Worm (Caenorhabditis elegans): ENCODE data around the gene T23B7.2.
A peak's percentile ranks its signal among the peaks of the same experiment; 100 is the strongest.

The T23B7.2 gene

ce11 chrII:4818780-4819179, 23.3 kb downstream of the T23B7.2 start:
- TF ChIP-seq unc-62 (GFP tag; optimal IDR thresholded peaks at IDR 0.05 in 1 of 2) (peak in 1 of 2 experiments; percentile 94), unc-62 (tag; optimal IDR thresholded peaks at IDR 0.05) (no peak), nhr-28 (tag; optimal IDR thresholded peaks at IDR 0.05) (no peak)

ce11 chrII:4815356-4815755, 26.7 kb downstream of the T23B7.2 start:
- TF ChIP-seq unc-62 (GFP tag; optimal IDR thresholded peaks at IDR 0.05 in 1 of 2), result no peak
- TF ChIP-seq unc-62 (tag; optimal IDR thresholded peaks at IDR 0.05), result no peak
- no peak for TF ChIP-seq R02D3.7 (tag; optimal IDR thresholded peaks at IDR 0.05)
- no peak for TF ChIP-seq ceh-82 (tag; optimal IDR thresholded peaks at IDR 0.05)
- no peak for TF ChIP-seq Y75B8A.6 (GFP tag; IDR thresholded peaks at IDR 0.05)
- no peak for TF ChIP-seq nhr-76 (tag; optimal IDR thresholded peaks at IDR 0.05)
- no peak for TF ChIP-seq egl-43 (GFP tag; IDR thresholded peaks at IDR 0.05)
- TF ChIP-seq pqm-1 (tag; optimal IDR thresholded peaks at IDR 0.05), result no peak
- TF ChIP-seq ZK337.2 (GFP tag; IDR thresholded peaks at IDR 0.05), result no peak
- TF ChIP-seq saeg-2 (GFP tag; IDR thresholded peaks at IDR 0.05), result no peak
- no peak for TF ChIP-seq nhr-237 (tag; optimal IDR thresholded peaks at IDR 0.05)
- TF ChIP-seq vab-7 (GFP tag; IDR thresholded peaks at IDR 0.05), result no peak
- TF ChIP-seq snpc-4 (tag; optimal IDR thresholded peaks at IDR 0.05), result no peak
- TF ChIP-seq unc-39 (tag; optimal IDR thresholded peaks at IDR 0.05), result no peak
- TF ChIP-seq skn-1 (tag; optimal IDR thresholded peaks at IDR 0.05), result no peak
- no peak for TF ChIP-seq nhr-41 (GFP tag; IDR thresholded peaks at IDR 0.05)
- no peak for TF ChIP-seq attf-4 (tag; optimal IDR thresholded peaks at IDR 0.05)

- no peak for TF ChIP-seq F49E8.2 (tag; optimal IDR thresholded peaks at IDR 0.05; ENCODE audit: borderline replicate concordance)
- no peak for TF ChIP-seq T26A8.4 (GFP tag; IDR thresholded peaks at IDR 0.05)
- no peak for TF ChIP-seq zip-2 (tag; optimal IDR thresholded peaks at IDR 0.05)
- TF ChIP-seq nhr-41 (GFP tag; IDR thresholded peaks at IDR 0.05), result no peak
Measured at ce11 chrII:4811986-4812385, 30.1 kb downstream of the T23B7.2 start, which contains the start of gene rig-6. Gene rig-6 (minus strand): TSS chrII:4812086.

ce11 chrII:4806726-4807125, 35.3 kb downstream of the T23B7.2 start:
- TF ChIP-seq nhr-111 (GFP tag; optimal IDR thresholded peaks at IDR 0.05) (no peak), daf-16 (GFP tag; optimal IDR thresholded peaks at IDR 0.05) (peak in 1 of 2 experiments; percentile 18), daf-16 (tag; optimal IDR thresholded peaks at IDR 0.05) (no peak), saeg-2 (GFP tag; IDR thresholded peaks at IDR 0.05) (no peak)

ce11 chrII:4806261-4806660, 35.8 kb downstream of the T23B7.2 start:
- TF ChIP-seq ZK337.2 (GFP tag; IDR thresholded peaks at IDR 0.05) (no peak), madf-5 (GFP tag; IDR thresholded peaks at IDR 0.05) (no peak), unc-62 (GFP tag; optimal IDR thresholded peaks at IDR 0.05 in 1 of 2) (peak in 1 of 2 experiments; percentile 81), unc-62 (tag; optimal IDR thresholded peaks at IDR 0.05) (no peak), rbr-2 (tag; optimal IDR thresholded peaks at IDR 0.05) (no peak), mxl-2 (GFP tag; conservative IDR thresholded peaks at IDR 0.05) (no peak), F26F4.8 (GFP tag; conservative IDR thresholded peaks at IDR 0.05) (no peak), ceh-20 (GFP tag; IDR thresholded peaks at IDR 0.05) (peak; percentile 35; the same call in 1 of the 2 replicates), hlh-30 (tag; optimal IDR thresholded peaks at IDR 0.05; ENCODE audit: insufficient read depth) (no peak), ceh-62 (tag; optimal IDR thresholded peaks at IDR 0.05) (no peak), cey-2 (tag; optimal IDR thresholded peaks at IDR 0.05; ENCODE audit: borderline replicate concordance, insufficient read depth) (no peak), lsy-2 (tag; optimal IDR thresholded peaks at IDR 0.05) (peak in 1 of 2 experiments; percentile 16), nhr-11 (tag; optimal IDR thresholded peaks at IDR 0.05) (no peak)
